Fruit fly (Drosophila melanogaster) whole organism, embryonic: ENCODE results near the gene wam.

ENCODE experiments used
- CG15073 ChIP-seq: fragments of 200-800 bp; sonication (Bioruptor generic); optimal IDR thresholded peaks from 2 replicates; lab custom pipeline; 2016; ENCODE audit warnings: missing biosample characterization, missing genetic modification characterization
- CG34422 ChIP-seq: fragments of 200-800 bp; sonication (Bioruptor generic); IDR thresholded peaks from 3 replicates; pipeline ENCODE4 v1.3.6; 2022; ENCODE audit warnings: missing biosample characterization, missing genetic modification characterization
- Ets65A ChIP-seq: fragments of 200-800 bp; sonication (Bioruptor generic); peaks from one replicate; lab custom pipeline; 2016; ENCODE audit warnings: missing biosample characterization, missing genetic modification characterization
- Hr51 ChIP-seq, 2 experiments: fragments of 200-800 bp; sonication (Bioruptor generic); optimal IDR thresholded peaks; 2 replicates in 1 of 2; 3 replicates in 1 of 2; lab custom pipeline; 2016 to 2018; ENCODE audit warnings: missing biosample characterization in 2 of 2, missing genetic modification characterization in 2 of 2, mild to moderate bottlenecking in 1 of 2, moderate library complexity in 1 of 2
- NfI ChIP-seq: fragments of 200-800 bp; sonication (Bioruptor generic); optimal IDR thresholded peaks from 3 replicates; lab custom pipeline; 2018; ENCODE audit warnings: missing biosample characterization, mild to moderate bottlenecking, missing genetic modification characterization, moderate library complexity
- Trl ChIP-seq, 3 experiments: fragments of >200 bp in 2 of 3; fragments of 200-800 bp in 1 of 3; sonication (Bioruptor generic) in 1 of 3; optimal IDR thresholded peaks; 2 replicates in 1 of 3; 3 replicates in 2 of 3; lab custom pipeline; 2016 to 2017; ENCODE audit warnings: missing biosample characterization in 1 of 3, missing genetic modification characterization in 1 of 3
- abd-A ChIP-seq: fragments of 200-800 bp; sonication (Bioruptor generic); optimal IDR thresholded peaks from 3 replicates; lab custom pipeline; 2019; ENCODE audit warnings: missing biosample characterization, mild to moderate bottlenecking, missing genetic modification characterization, moderate library complexity
- crol ChIP-seq: fragments of 200-800 bp; sonication (Bioruptor generic); IDR thresholded peaks from 2 replicates; pipeline ENCODE4 v1.3.6; 2022; ENCODE audit warnings: missing biosample characterization, missing genetic modification characterization
- en ChIP-seq: fragments of 200-800 bp; sonication (Bioruptor generic); optimal IDR thresholded peaks from 2 replicates; lab custom pipeline; 2016; ENCODE audit warnings: missing biosample characterization, missing genetic modification characterization
- ewg ChIP-seq: fragments of 200-800 bp; sonication (Bioruptor generic); optimal IDR thresholded peaks from 3 replicates; lab custom pipeline; 2017; ENCODE audit warnings: mild to moderate bottlenecking, missing biosample characterization, missing genetic modification reagents, missing genetic modification characterization
- hth ChIP-seq: fragments of >200 bp; optimal IDR thresholded peaks from 2 replicates; lab custom pipeline; 2017; ENCODE audit warnings: inconsistent platforms
- nerfin-1 ChIP-seq: fragments of 200-800 bp; sonication (Bioruptor generic); optimal IDR thresholded peaks from 3 replicates; lab custom pipeline; 2019; ENCODE audit warnings: missing biosample characterization, mild to moderate bottlenecking, missing genetic modification characterization, moderate library complexity
- sd ChIP-seq: fragments of 200-800 bp; sonication (Bioruptor generic); optimal IDR thresholded peaks from 3 replicates; lab custom pipeline; 2018; ENCODE audit warnings: missing biosample characterization, mild to moderate bottlenecking, missing genetic modification characterization, moderate library complexity
- sqz ChIP-seq: fragments of 200-800 bp; sonication (Bioruptor generic); optimal IDR thresholded peaks from 3 replicates; lab custom pipeline; 2018; ENCODE audit warnings: missing biosample characterization, mild to moderate bottlenecking, missing genetic modification characterization
- yki ChIP-seq: fragments of >200 bp; optimal IDR thresholded peaks from 3 replicates; lab custom pipeline; 2018
- z ChIP-seq: fragments of 200-800 bp; sonication (Bioruptor generic); IDR thresholded peaks from 3 replicates; pipeline ENCODE4 v1.3.6; 2022; ENCODE audit warnings: missing biosample characterization, missing genetic modification characterization

Gene wam

DNA sequence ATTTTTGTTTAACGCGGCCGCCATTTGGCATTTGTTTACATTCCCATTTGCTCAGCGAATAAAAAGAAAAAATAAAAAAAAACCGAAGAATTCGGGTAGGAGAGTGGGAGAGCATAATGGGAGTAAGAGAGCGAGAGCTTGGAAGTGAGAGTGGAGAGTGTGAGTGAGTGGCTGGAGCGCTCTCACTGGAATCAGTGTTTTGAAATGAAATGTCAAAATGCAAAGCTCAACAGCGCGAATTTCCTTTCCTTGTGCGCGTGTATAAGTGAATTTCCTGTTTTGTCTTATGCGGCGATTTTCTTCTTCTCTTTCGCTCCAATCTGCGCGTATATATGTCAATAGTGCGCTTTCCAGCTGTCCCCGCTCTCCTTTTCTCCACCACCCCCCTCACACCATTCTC is 48.8 kb downstream of the wam start:
- peak; percentile 64 for TF ChIP-seq crol
- peak; percentile 60 to 85 for TF ChIP-seq Trl (optimal IDR thresholded peaks at IDR 0.05; lab: Kevin White, UChicago)
- TF ChIP-seq Trl (GFP tag; optimal IDR thresholded peaks at IDR 0.05; lab: Kevin White, UChicago) = no peak
- TF ChIP-seq hth (lab: Kevin White, UChicago) = no peak
- TF ChIP-seq z (GFP tag; lab: Robert Waterston, UW) = 0 out of 3 replicates have a peak, but pooled peaks have one; percentile 29
- TF ChIP-seq CG34422 = 0 out of 3 replicates have a peak, but pooled peaks have one; percentile 11
- no peak for TF ChIP-seq en (GFP tag; lab: Kevin White, UChicago)
- no peak for TF ChIP-seq NfI (GFP tag; lab: Kevin White, UChicago)
- TF ChIP-seq abd-A (tag; lab: Kevin White, UChicago) = peak; percentile 34
- peak; percentile 23 for TF ChIP-seq nerfin-1
- TF ChIP-seq Ets65A (GFP tag; lab: Kevin White, UChicago) = peak; percentile 55
- TF ChIP-seq Hr51 (GFP tag; optimal IDR thresholded peaks at IDR 0.05; lab: Kevin White, UChicago) = peak in 1 of 2 experiments; percentile 74
- peak; percentile 80 for TF ChIP-seq sd
- TF ChIP-seq CG15073 (GFP tag; lab: Kevin White, UChicago) = no peak
- TF ChIP-seq sqz = peak; percentile 34
- peak; percentile 33 for TF ChIP-seq ewg (GFP tag; lab: Kevin White, UChicago)
- peak; percentile 20 for TF ChIP-seq yki
